Worm (Caenorhabditis elegans) whole organism, L2 larva: Measurements from ENCODE around the gene Y41E3.6.
A peak's percentile ranks its signal among the peaks of the same experiment; 100 is the strongest.

ENCODE experiments used
- R02D3.7 ChIP-seq: fragments of 150-350 bp; optimal IDR thresholded peaks from 2 replicates; lab custom pipeline; 2014; ENCODE audit warnings: missing biosample characterization, missing genetic modification characterization
- Y55F3AM.14 ChIP-seq: fragments of 200-800 bp; sonication (Bioruptor generic); optimal IDR thresholded peaks from 2 replicates; lab custom pipeline; 2018; ENCODE audit warnings: mild to moderate bottlenecking, missing genetic modification characterization, missing compliant biosample characterization
- ZK546.5 ChIP-seq: sonication (generic microtip); optimal IDR thresholded peaks from 2 replicates; lab custom pipeline; 2017; ENCODE audit warnings: missing biosample characterization, missing genetic modification characterization
- aly-2 ChIP-seq: fragments of 150-350 bp; optimal IDR thresholded peaks from 2 replicates; lab custom pipeline; 2014; ENCODE audit warnings: missing biosample characterization, missing genetic modification characterization
- ceh-82 ChIP-seq: fragments of 150-350 bp; optimal IDR thresholded peaks from 2 replicates; lab custom pipeline; 2014; ENCODE audit warnings: missing biosample characterization, missing genetic modification characterization
- dmd-4 ChIP-seq: sonication (generic microtip); optimal IDR thresholded peaks from 2 replicates; lab custom pipeline; 2017; ENCODE audit warnings: missing biosample characterization, missing genetic modification characterization
- elt-3 ChIP-seq: sonication (generic microtip); optimal IDR thresholded peaks from 2 replicates; lab custom pipeline; 2017; ENCODE audit warnings: missing biosample characterization, missing genetic modification characterization
- lsy-2 ChIP-seq, 2 experiments: fragments of 150-350 bp in 1 of 2; sonication (generic microtip) in 1 of 2; optimal IDR thresholded peaks; 2 replicates each; lab custom pipeline; 2014 to 2017; ENCODE audit warnings: missing biosample characterization in 2 of 2, missing genetic modification characterization in 2 of 2
- mab-5 ChIP-seq: fragments of 150-350 bp; optimal IDR thresholded peaks from 2 replicates; lab custom pipeline; 2014; ENCODE audit warnings: missing biosample characterization, missing genetic modification characterization
- mdl-1 ChIP-seq, 2 experiments: fragments of 150-350 bp in 1 of 2; sonication (generic microtip) in 1 of 2; optimal IDR thresholded peaks; 2 replicates each; lab custom pipeline; 2017; ENCODE audit warnings: missing biosample characterization in 2 of 2, missing genetic modification characterization in 2 of 2
- nhr-11 ChIP-seq: fragments of 150-350 bp; optimal IDR thresholded peaks from 2 replicates; lab custom pipeline; 2014; ENCODE audit warnings: missing biosample characterization, missing genetic modification characterization
- nhr-12 ChIP-seq: fragments of 150-350 bp; optimal IDR thresholded peaks from 2 replicates; lab custom pipeline; 2014; ENCODE audit warnings: missing biosample characterization, missing genetic modification characterization
- nhr-129 ChIP-seq: fragments of 150-350 bp; optimal IDR thresholded peaks from 2 replicates; lab custom pipeline; 2014; ENCODE audit warnings: missing biosample characterization, missing genetic modification characterization
- nhr-23 ChIP-seq: fragments of 150-350 bp; optimal IDR thresholded peaks from 2 replicates; lab custom pipeline; 2014; ENCODE audit warnings: missing biosample characterization, missing genetic modification reagents, missing genetic modification characterization
- nhr-25 ChIP-seq: fragments of 150-350 bp; sonication (generic microtip); optimal IDR thresholded peaks from 3 replicates; lab custom pipeline; 2014; ENCODE audit warnings: missing biosample characterization, missing genetic modification characterization
- nhr-6 ChIP-seq: fragments of 150-350 bp; optimal IDR thresholded peaks from 2 replicates; lab custom pipeline; 2014; ENCODE audit warnings: missing biosample characterization, missing genetic modification characterization
- sma-9 ChIP-seq, 2 experiments: fragments of 150-350 bp in 1 of 2; sonication (generic microtip) in 1 of 2; optimal IDR thresholded peaks; 2 replicates each; lab custom pipeline; 2014 to 2016; ENCODE audit warnings: missing genetic modification characterization in 2 of 2, mild to moderate bottlenecking in 1 of 2, missing biosample characterization in 1 of 2, missing compliant biosample characterization in 1 of 2, missing genetic modification reagents in 1 of 2, moderate library complexity in 1 of 2
- unc-55 ChIP-seq: fragments of 150-350 bp; sonication (generic microtip); optimal IDR thresholded peaks from 3 replicates; lab custom pipeline; 2014; ENCODE audit warnings: missing biosample characterization, missing genetic modification reagents, missing genetic modification characterization
- unc-62 ChIP-seq: fragments of 150-350 bp; optimal IDR thresholded peaks from 2 replicates; lab custom pipeline; 2014; ENCODE audit warnings: missing biosample characterization, missing genetic modification reagents, missing genetic modification characterization
- zag-1 ChIP-seq: fragments of 150-350 bp; optimal IDR thresholded peaks from 2 replicates; lab custom pipeline; 2014; ENCODE audit warnings: missing biosample characterization, missing genetic modification characterization
- ztf-4 ChIP-seq: fragments of 150-350 bp; optimal IDR thresholded peaks from 2 replicates; lab custom pipeline; 2014; ENCODE audit warnings: missing biosample characterization, missing genetic modification characterization

Gene Y41E3.6

DNA sequence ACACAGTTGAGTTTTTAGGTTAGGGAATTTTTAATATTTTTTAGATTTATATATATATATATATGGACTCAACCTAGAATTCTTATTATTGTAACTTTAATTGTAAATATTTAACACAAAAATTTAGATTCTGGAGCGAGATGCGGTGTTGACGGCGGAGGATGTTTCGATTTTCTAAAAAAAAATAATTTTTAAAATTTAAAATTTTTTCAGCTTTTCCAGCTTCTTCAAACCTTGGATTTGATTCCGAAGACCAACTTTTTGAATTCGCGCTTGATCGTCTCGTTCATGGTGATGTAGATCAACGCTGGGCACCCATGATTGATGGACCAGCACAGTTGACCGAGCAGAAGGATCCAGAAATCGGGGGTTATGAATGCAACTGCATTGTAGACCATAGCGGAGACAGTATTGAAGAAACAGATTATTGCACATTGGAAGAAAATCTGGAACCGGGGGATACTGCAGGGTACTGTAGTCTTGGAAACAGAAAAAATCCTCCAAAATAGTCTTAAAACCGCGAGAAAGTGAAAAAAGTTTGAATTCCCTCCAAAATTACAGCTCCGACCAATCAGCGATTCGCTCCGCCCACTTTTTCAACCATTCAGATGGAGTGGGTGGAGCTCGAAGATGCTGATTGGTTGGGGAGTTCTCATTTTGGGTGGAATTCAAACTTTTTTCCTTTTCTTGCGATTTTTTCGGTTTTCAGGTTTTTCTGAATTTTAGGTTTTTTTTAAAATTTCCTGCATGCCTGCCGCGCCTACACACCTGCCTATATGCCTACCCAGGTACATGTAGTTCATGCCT is 42.9 kb downstream of the Y41E3.6 start:
- TF ChIP-seq nhr-23 (no peak), zag-1 (tag; lab: Kevin White, UChicago) (no peak), dmd-4 (tag; lab: Kevin White, UChicago) (no peak), lsy-2 (tag; optimal IDR thresholded peaks at IDR 0.05; lab: Kevin White, UChicago) (no peak), nhr-11 (tag; lab: Kevin White, UChicago) (no peak), nhr-25 (tag; lab: Kevin White, UChicago) (no peak), aly-2 (tag; lab: Kevin White, UChicago) (peak; percentile 32), sma-9 (GFP tag; optimal IDR thresholded peaks at IDR 0.05; lab: Kevin White, UChicago) (no peak), sma-9 (tag; optimal IDR thresholded peaks at IDR 0.05; lab: Kevin White, UChicago) (no peak), nhr-129 (peak; percentile 36), nhr-6 (no peak)

DNA sequence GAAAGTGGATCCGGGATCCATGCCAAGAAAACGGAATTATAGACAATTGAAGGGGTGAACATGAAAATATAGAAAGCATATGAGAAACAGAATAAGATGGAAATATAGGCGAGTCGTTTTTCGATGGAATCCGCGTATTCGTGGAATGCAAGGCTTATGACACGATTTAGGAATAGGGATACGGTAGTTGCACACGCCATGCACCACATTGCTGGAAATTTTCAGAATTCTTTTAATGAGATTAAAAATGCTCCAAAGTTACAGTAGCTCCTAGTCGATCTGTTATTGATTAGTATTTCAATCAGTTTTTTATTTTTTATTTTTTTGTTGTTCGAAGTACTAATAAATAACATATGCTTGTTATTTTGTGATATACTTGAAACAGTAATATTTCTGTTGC is 44.5 kb downstream of the Y41E3.6 start:
- TF ChIP-seq unc-62 (GFP tag; lab: Kevin White, UChicago) (no peak), ztf-4 (no peak), unc-55 (GFP tag; lab: Kevin White, UChicago) (no peak), sma-9 (GFP tag; optimal IDR thresholded peaks at IDR 0.05; lab: Kevin White, UChicago) (no peak), sma-9 (tag; optimal IDR thresholded peaks at IDR 0.05; lab: Kevin White, UChicago) (no peak), mab-5 (tag; lab: Kevin White, UChicago) (no peak), mdl-1 (tag; optimal IDR thresholded peaks at IDR 0.05; lab: Kevin White, UChicago) (no peak)

DNA sequence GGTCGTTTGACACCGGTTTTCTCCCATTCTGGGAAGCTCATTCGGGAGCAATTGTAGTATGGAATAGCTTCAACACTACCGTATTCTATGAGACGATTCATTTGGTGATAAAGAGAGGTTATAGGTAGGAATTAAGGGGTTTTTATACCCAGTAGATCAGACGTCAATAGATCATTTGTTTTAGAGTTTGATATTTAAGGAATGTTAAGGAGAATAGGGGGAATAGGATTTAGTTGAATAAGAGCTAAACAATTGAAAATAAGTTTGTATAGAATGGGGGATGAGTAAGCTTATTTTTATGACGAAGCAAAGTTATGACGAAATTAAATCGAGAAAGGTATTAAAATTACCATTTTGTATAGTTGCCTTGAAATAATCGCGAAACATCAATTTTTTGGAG is 46.7 kb downstream of the Y41E3.6 start, which contains the start of gene srt-47:
TSS of gene srt-47 (minus strand) at position 101 of the 400 bp plus-strand sequence.
- TF ChIP-seq mdl-1 (tag; optimal IDR thresholded peaks at IDR 0.05; lab: Kevin White, UChicago) = no peak
- TF ChIP-seq ZK546.5 (tag; lab: Kevin White, UChicago) = no peak

DNA sequence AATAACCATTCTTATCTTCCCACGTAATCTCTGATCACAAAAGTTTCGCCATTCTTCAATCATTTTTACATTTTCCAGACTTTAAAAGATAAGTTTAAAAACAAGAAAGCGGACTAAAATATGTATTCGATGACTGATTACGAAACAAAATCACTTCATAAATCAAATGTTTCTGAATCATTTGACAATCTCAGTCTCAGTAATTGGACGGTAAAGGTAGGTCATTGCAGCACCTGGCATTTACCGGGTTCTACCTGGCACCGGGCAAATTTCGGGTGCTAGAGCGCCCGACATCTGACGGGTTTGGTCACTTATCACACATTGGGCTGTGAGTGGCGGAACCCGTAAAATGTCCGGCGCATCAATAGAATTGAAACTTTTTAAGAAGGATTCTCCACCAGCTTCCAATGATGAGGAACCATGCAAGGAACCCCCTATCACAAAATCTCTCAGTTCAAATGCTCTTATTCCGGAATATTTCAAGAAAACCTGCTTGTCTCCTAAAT is 49.5 kb downstream of the Y41E3.6 start, which contains the start of gene Y41E3.19:
TSS of gene Y41E3.19 (plus strand) at position 51 of the 506 bp plus-strand sequence.
- no peak for TF ChIP-seq ZK546.5 (tag; lab: Kevin White, UChicago)
- TF ChIP-seq unc-55 (GFP tag; lab: Kevin White, UChicago) = no peak
- TF ChIP-seq elt-3 = no peak
- TF ChIP-seq R02D3.7 (tag; lab: Kevin White, UChicago) = no peak
- no peak for TF ChIP-seq nhr-6
- no peak for TF ChIP-seq nhr-12 (tag; lab: Kevin White, UChicago)
- no peak for TF ChIP-seq lsy-2 (tag; optimal IDR thresholded peaks at IDR 0.05; lab: Kevin White, UChicago)
- no peak for TF ChIP-seq nhr-23
- no peak for TF ChIP-seq Y55F3AM.14 (GFP tag; lab: Kevin White, UChicago)
- TF ChIP-seq dmd-4 (tag; lab: Kevin White, UChicago) = no peak
- TF ChIP-seq ceh-82 (tag; lab: Kevin White, UChicago) = no peak
